Fruit fly (Drosophila melanogaster): ENCODE data around the gene Cdk5alpha.

The Cdk5alpha gene

dm6 chr2L:10259960-10260749 lies 50.6 kb downstream of the Cdk5alpha start:
- TF ChIP-seq ey (GFP tag; optimal IDR thresholded peaks at IDR 0.05) (peak; percentile 9), HLH106 (tag; optimal IDR thresholded peaks at IDR 0.05) (no peak), N (GFP tag; optimal IDR thresholded peaks at IDR 0.05) (peak; percentile 52), Dfd (GFP tag; optimal IDR thresholded peaks at IDR 0.05) (peak; percentile 93)

Measured in whole organism, wandering third instar larva.